Worm (Caenorhabditis elegans): ENCODE results near the gene Y55H10A.2.

DNA sequence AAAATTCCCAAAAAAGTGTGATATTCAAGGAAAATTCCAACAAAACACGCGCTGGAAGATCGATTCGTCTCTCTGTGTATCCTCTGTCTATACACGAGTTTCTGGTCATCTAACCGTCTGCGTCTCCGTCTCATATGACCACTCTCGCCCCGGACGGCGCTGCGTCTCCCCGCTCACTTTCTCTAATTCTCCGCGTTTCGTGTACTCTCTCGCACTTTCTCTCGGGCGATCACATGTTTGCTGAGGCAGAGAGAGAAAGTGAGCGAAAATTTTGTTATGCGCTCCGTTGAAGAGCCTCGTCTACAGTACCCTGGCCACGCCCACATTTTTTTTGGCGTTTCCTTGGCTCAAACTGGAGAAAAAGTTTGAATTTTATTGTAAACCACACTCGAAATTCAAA is 21.3 kb downstream of the Y55H10A.2 start:
- TF ChIP-seq med-1 (GFP tag; optimal IDR thresholded peaks at IDR 0.05; ENCODE audit: insufficient read depth) (no peak), flt-1 (GFP tag; IDR thresholded peaks at IDR 0.05) (no peak), ztf-29 (GFP tag; IDR thresholded peaks at IDR 0.05) (no peak), ref-1 (GFP tag; conservative IDR thresholded peaks at IDR 0.05) (no peak), tab-1 (GFP tag; IDR thresholded peaks at IDR 0.05) (no peak), cog-1 (tag; optimal IDR thresholded peaks at IDR 0.05) (peak; percentile 62), ztf-23 (GFP tag; IDR thresholded peaks at IDR 0.05) (no peak), klf-2 (GFP tag; conservative IDR thresholded peaks at IDR 0.05) (no peak)

All from whole organism, midembryonic.